Fruit fly (Drosophila melanogaster) whole organism, embryonic: Measurements from ENCODE around the gene Gr64a.

ENCODE experiments used
- Aef1 ChIP-seq: fragments of 200-800 bp; sonication (Bioruptor generic); IDR thresholded peaks from 3 replicates; pipeline ENCODE4 v1.3.6; 2022; ENCODE audit warnings: missing biosample characterization, missing genetic modification characterization
- CG12104 ChIP-seq: fragments of 200-800 bp; sonication (Bioruptor generic); optimal IDR thresholded peaks from 3 replicates; lab custom pipeline; 2016; ENCODE audit warnings: missing biosample characterization, missing genetic modification characterization
- CG12219 ChIP-seq: fragments of 200-800 bp; sonication (Bioruptor generic); optimal IDR thresholded peaks from 3 replicates; lab custom pipeline; 2018; ENCODE audit warnings: missing biosample characterization, mild to moderate bottlenecking, missing genetic modification characterization
- CG12236 ChIP-seq: fragments of 200-800 bp; sonication (Bioruptor generic); optimal IDR thresholded peaks from 2 replicates; lab custom pipeline; 2016; ENCODE audit warnings: missing biosample characterization, missing genetic modification characterization
- CG13424 ChIP-seq: fragments of 200-800 bp; sonication (Bioruptor generic); optimal IDR thresholded peaks from 2 replicates; lab custom pipeline; 2019; ENCODE audit warnings: missing biosample characterization, mild to moderate bottlenecking, missing genetic modification characterization, moderate library complexity
- CG15269 ChIP-seq: fragments of 200-800 bp; sonication (Bioruptor generic); optimal IDR thresholded peaks from 2 replicates; lab custom pipeline; 2018; ENCODE audit warnings: missing biosample characterization, mild to moderate bottlenecking, missing genetic modification characterization, moderate library complexity
- CG15696 ChIP-seq: fragments of 200-800 bp; sonication (Bioruptor generic); optimal IDR thresholded peaks from 2 replicates; lab custom pipeline; 2019; ENCODE audit warnings: missing biosample characterization, mild to moderate bottlenecking, missing genetic modification characterization, moderate library complexity
- CG17359 ChIP-seq: fragments of 200-800 bp; sonication (Bioruptor generic); optimal IDR thresholded peaks from 3 replicates; lab custom pipeline; 2018; ENCODE audit warnings: missing biosample characterization, mild to moderate bottlenecking, missing genetic modification characterization, moderate library complexity
- CG17361 ChIP-seq: fragments of 200-800 bp; sonication (Bioruptor generic); IDR thresholded peaks from 3 replicates; pipeline ENCODE4 v1.3.6; 2022; ENCODE audit warnings: missing biosample characterization, missing genetic modification characterization
- CG17802 ChIP-seq: fragments of 200-800 bp; sonication (Bioruptor generic); optimal IDR thresholded peaks from 2 replicates; lab custom pipeline; 2018; ENCODE audit warnings: missing biosample characterization, mild to moderate bottlenecking, missing genetic modification characterization, moderate library complexity
- CG2116 ChIP-seq: fragments of 200-800 bp; sonication (Bioruptor generic); optimal IDR thresholded peaks from 3 replicates; lab custom pipeline; 2018; ENCODE audit warnings: missing biosample characterization, mild to moderate bottlenecking, missing genetic modification characterization
- CG2678 ChIP-seq: fragments of 200-800 bp; sonication (Bioruptor generic); optimal IDR thresholded peaks from 3 replicates; lab custom pipeline; 2019; ENCODE audit warnings: missing biosample characterization, mild to moderate bottlenecking, missing genetic modification characterization, moderate library complexity
- CG3281 ChIP-seq: fragments of 200-800 bp; sonication (Bioruptor generic); optimal IDR thresholded peaks from 3 replicates; lab custom pipeline; 2017; ENCODE audit warnings: missing biosample characterization, mild to moderate bottlenecking, missing genetic modification characterization
- CG3726 ChIP-seq: fragments of 200-800 bp; sonication (Bioruptor generic); IDR thresholded peaks from 3 replicates; pipeline ENCODE4, ENCODE4 v1.3.6; 2022; ENCODE audit warnings: missing biosample characterization, missing genetic modification characterization
- CG5245 ChIP-seq: fragments of 200-800 bp; sonication (Bioruptor generic); optimal IDR thresholded peaks from 3 replicates; lab custom pipeline; 2016; ENCODE audit warnings: missing biosample characterization, missing genetic modification characterization
- CG7372 ChIP-seq: fragments of 200-800 bp; sonication (Bioruptor generic); IDR thresholded peaks from 2 replicates; pipeline ENCODE4 v1.3.6; 2022; ENCODE audit warnings: missing biosample characterization, missing genetic modification characterization
- CG7839 ChIP-seq: fragments of 200-800 bp; sonication (Bioruptor generic); optimal IDR thresholded peaks from 3 replicates; lab custom pipeline; 2018; ENCODE audit warnings: missing biosample characterization, mild to moderate bottlenecking, missing genetic modification characterization, moderate library complexity
- CG8944 ChIP-seq: fragments of 200-800 bp; sonication (Bioruptor generic); optimal IDR thresholded peaks from 3 replicates; lab custom pipeline; 2016; ENCODE audit warnings: missing biosample characterization, missing genetic modification characterization
- Chrac-16 ChIP-seq: fragments of 200-800 bp; sonication (Bioruptor generic); optimal IDR thresholded peaks from 3 replicates; lab custom pipeline; 2016; ENCODE audit warnings: missing biosample characterization, missing genetic modification characterization
- CoRest ChIP-seq: fragments of 200-800 bp; sonication (Bioruptor generic); optimal IDR thresholded peaks from 3 replicates; lab custom pipeline; 2018; ENCODE audit warnings: missing biosample characterization, mild to moderate bottlenecking, missing genetic modification characterization, moderate library complexity
- Dip2 ChIP-seq: fragments of 200-800 bp; sonication (Bioruptor generic); IDR thresholded peaks from 2 replicates; pipeline ENCODE4 v1.3.6; 2022; ENCODE audit warnings: missing biosample characterization, missing genetic modification characterization
- Gsc ChIP-seq: fragments of 200-800 bp; sonication (Bioruptor generic); IDR thresholded peaks from 2 replicates; pipeline ENCODE4 v1.3.6; 2022; ENCODE audit warnings: missing biosample characterization, missing genetic modification characterization
- Hr51 ChIP-seq, 2 experiments: fragments of 200-800 bp; sonication (Bioruptor generic); optimal IDR thresholded peaks; 2 replicates in 1 of 2; 3 replicates in 1 of 2; lab custom pipeline; 2016 to 2018; ENCODE audit warnings: missing biosample characterization in 2 of 2, missing genetic modification characterization in 2 of 2, mild to moderate bottlenecking in 1 of 2, moderate library complexity in 1 of 2
- Lpt ChIP-seq: fragments of >200 bp; optimal IDR thresholded peaks from 2 replicates; lab custom pipeline; 2018; ENCODE audit warnings: missing biosample characterization, missing genetic modification characterization
- Mes4 ChIP-seq: fragments of 200-800 bp; sonication (Bioruptor generic); optimal IDR thresholded peaks from 2 replicates; lab custom pipeline; 2016; ENCODE audit warnings: missing biosample characterization, missing genetic modification characterization
- NFAT ChIP-seq: fragments of 200-800 bp; sonication (Bioruptor generic); IDR thresholded peaks from 2 replicates; pipeline ENCODE4 v1.3.6; 2022; ENCODE audit warnings: missing biosample characterization, missing genetic modification characterization
- Nf-YB ChIP-seq: fragments of 200-800 bp; sonication (Bioruptor generic); optimal IDR thresholded peaks from 3 replicates; lab custom pipeline; 2019; ENCODE audit warnings: missing biosample characterization, mild to moderate bottlenecking, missing genetic modification characterization, moderate library complexity
- Sox100B ChIP-seq: fragments of 200-800 bp; sonication (Bioruptor generic); optimal IDR thresholded peaks from 3 replicates; lab custom pipeline; 2018; ENCODE audit warnings: missing biosample characterization, mild to moderate bottlenecking, missing genetic modification characterization
- Sox102F ChIP-seq: fragments of 200-800 bp; sonication (Bioruptor generic); optimal IDR thresholded peaks from 2 replicates; lab custom pipeline; 2018; ENCODE audit warnings: missing biosample characterization, mild to moderate bottlenecking, missing genetic modification characterization, moderate library complexity
- TFAM ChIP-seq: fragments of 200-800 bp; sonication (Bioruptor generic); optimal IDR thresholded peaks from 2 replicates; lab custom pipeline; 2017; ENCODE audit warnings: missing biosample characterization, missing genetic modification characterization, inconsistent platforms
- aop ChIP-seq: fragments of 200-800 bp; sonication (Bioruptor generic); IDR thresholded peaks from 2 replicates; pipeline ENCODE4 v1.3.6; 2022; ENCODE audit warnings: missing biosample characterization, missing genetic modification characterization
- bowl ChIP-seq: fragments of 200-800 bp; sonication (Bioruptor generic); IDR thresholded peaks from 2 replicates; pipeline ENCODE4 v1.3.6; 2022; ENCODE audit warnings: missing biosample characterization, missing genetic modification characterization
- croc ChIP-seq: fragments of 200-800 bp; sonication (Bioruptor generic); conservative IDR thresholded peaks from 3 replicates; pipeline ENCODE4 v1.3.6; 2022; ENCODE audit warnings: missing biosample characterization, missing genetic modification characterization
- danr ChIP-seq: fragments of 200-800 bp; sonication (Bioruptor generic); IDR thresholded peaks from 2 replicates; pipeline ENCODE4 v1.3.6; 2022; ENCODE audit warnings: missing biosample characterization, missing genetic modification characterization
- esg ChIP-seq: fragments of 200-800 bp; sonication (Bioruptor generic); conservative IDR thresholded peaks from 2 replicates; pipeline ENCODE4 v1.3.6; 2022; ENCODE audit warnings: missing biosample characterization, missing genetic modification characterization
- jing ChIP-seq: fragments of 200-800 bp; sonication (Bioruptor generic); optimal IDR thresholded peaks from 2 replicates; lab custom pipeline; 2018; ENCODE audit warnings: missing biosample characterization, mild to moderate bottlenecking, missing genetic modification characterization
- luna ChIP-seq: fragments of 200-800 bp; sonication (Bioruptor generic); optimal IDR thresholded peaks from 2 replicates; lab custom pipeline; 2016; ENCODE audit warnings: missing biosample characterization, missing genetic modification characterization
- nerfin-2 ChIP-seq: fragments of 200-800 bp; sonication (Bioruptor generic); IDR thresholded peaks from 2 replicates; pipeline ENCODE4 v1.3.6; 2022; ENCODE audit warnings: missing biosample characterization, missing genetic modification characterization; ENCODE audit not compliant: partially characterized antibody
- nmo ChIP-seq: fragments of 200-800 bp; sonication (Bioruptor generic); optimal IDR thresholded peaks from 2 replicates; lab custom pipeline; 2018; ENCODE audit warnings: missing biosample characterization, mild to moderate bottlenecking, missing genetic modification characterization, moderate library complexity
- p53 ChIP-seq: fragments of 200-800 bp; sonication (Bioruptor generic); optimal IDR thresholded peaks from 2 replicates; lab custom pipeline; 2016; ENCODE audit warnings: missing biosample characterization, missing genetic modification characterization
- peb ChIP-seq: fragments of 200-800 bp; sonication (Bioruptor generic); IDR thresholded peaks from 2 replicates; pipeline ENCODE4 v1.3.6; 2022; ENCODE audit warnings: missing biosample characterization, missing genetic modification characterization
- pho ChIP-seq: fragments of 200-800 bp; sonication (Bioruptor generic); optimal IDR thresholded peaks from 2 replicates; lab custom pipeline; 2016; ENCODE audit warnings: missing biosample characterization, missing genetic modification characterization
- phol ChIP-seq: fragments of 200-800 bp; sonication (Bioruptor generic); optimal IDR thresholded peaks from 3 replicates; lab custom pipeline; 2018; ENCODE audit warnings: missing biosample characterization, mild to moderate bottlenecking, missing genetic modification characterization, moderate library complexity
- prd ChIP-seq, 3 experiments: fragments of >200 bp in 2 of 3; fragments of 200-800 bp in 1 of 3; sonication (Bioruptor generic) in 1 of 3; optimal IDR thresholded peaks in 2 of 3; IDR thresholded peaks in 1 of 3; 2 replicates in 2 of 3; 3 replicates in 1 of 3; pipeline versions ENCODE4 v1.3.6 to Lab custom; 2017 to 2022; ENCODE audit warnings: missing biosample characterization in 1 of 3, missing genetic modification characterization in 1 of 3
- ro ChIP-seq: fragments of 200-800 bp; sonication (Bioruptor generic); IDR thresholded peaks from 2 replicates; pipeline ENCODE4 v1.3.6; 2022; ENCODE audit warnings: missing biosample characterization, missing genetic modification characterization
- row ChIP-seq: fragments of 200-800 bp; sonication (Bioruptor generic); IDR thresholded peaks from 3 replicates; pipeline ENCODE4 v1.3.6; 2022; ENCODE audit warnings: missing biosample characterization, missing genetic modification characterization
- sc ChIP-seq, 3 experiments: fragments of >200 bp in 2 of 3; fragments of 200-800 bp in 1 of 3; sonication (Bioruptor generic) in 1 of 3; optimal IDR thresholded peaks; 2 replicates in 2 of 3; 3 replicates in 1 of 3; lab custom pipeline; 2017; ENCODE audit warnings: mild to moderate bottlenecking in 1 of 3, missing biosample characterization in 1 of 3, missing genetic modification characterization in 1 of 3, missing genetic modification reagents in 1 of 3
- sd ChIP-seq: fragments of 200-800 bp; sonication (Bioruptor generic); optimal IDR thresholded peaks from 3 replicates; lab custom pipeline; 2018; ENCODE audit warnings: missing biosample characterization, mild to moderate bottlenecking, missing genetic modification characterization, moderate library complexity
- shn ChIP-seq: fragments of 200-800 bp; sonication (Bioruptor generic); optimal IDR thresholded peaks from 3 replicates; lab custom pipeline; 2016; ENCODE audit warnings: missing biosample characterization, missing genetic modification characterization
- sna ChIP-seq: fragments of 200-800 bp; sonication (Bioruptor generic); IDR thresholded peaks from 2 replicates; pipeline ENCODE4 v1.3.6; 2022; ENCODE audit warnings: missing biosample characterization, missing genetic modification characterization; ENCODE audit not compliant: partially characterized antibody

Gr64a gene

DNA sequence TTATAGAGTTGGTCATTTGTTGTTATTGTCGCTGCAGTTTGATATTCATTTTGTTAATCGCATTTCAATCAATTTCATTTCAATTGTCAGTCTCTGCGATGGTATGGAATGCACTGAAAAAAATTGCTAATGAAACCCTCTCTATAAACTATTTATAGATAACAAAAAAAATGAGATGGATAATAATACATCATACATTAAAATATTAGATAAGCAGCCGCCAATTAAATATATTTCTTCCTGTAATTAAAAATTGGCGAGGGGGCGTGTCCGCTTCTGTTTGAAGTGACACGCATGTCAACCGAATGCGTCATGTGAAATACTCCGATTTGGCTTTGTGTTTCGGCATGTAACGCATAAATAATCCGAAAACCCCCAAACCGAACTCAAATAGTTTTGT, 17.9 kb downstream of the Gr64a start:
- no peak for TF ChIP-seq sc (optimal IDR thresholded peaks at IDR 0.05; lab: Kevin White, UChicago)
- no peak for TF ChIP-seq sc (GFP tag; optimal IDR thresholded peaks at IDR 0.05; lab: Kevin White, UChicago)
- no peak for TF ChIP-seq Aef1
- TF ChIP-seq Sox100B (GFP tag; lab: Kevin White, UChicago): no peak
- TF ChIP-seq pho (GFP tag; lab: Kevin White, UChicago): no peak
- TF ChIP-seq CG3281 (GFP tag; lab: Kevin White, UChicago): no peak
- no peak for TF ChIP-seq ro (GFP tag; lab: Robert Waterston, UW)
- TF ChIP-seq TFAM: no peak
- TF ChIP-seq Dip2 (GFP tag; lab: Robert Waterston, UW): no peak
- no peak for TF ChIP-seq Chrac-16 (GFP tag; lab: Kevin White, UChicago)
- no peak for TF ChIP-seq Gsc (GFP tag; lab: Robert Waterston, UW)
- no peak for TF ChIP-seq peb
- TF ChIP-seq CoRest (tag; lab: Kevin White, UChicago): no peak
- TF ChIP-seq Lpt (GFP tag; lab: Kevin White, UChicago): no peak
- no peak for TF ChIP-seq prd (optimal IDR thresholded peaks at IDR 0.05; lab: Kevin White, UChicago)
- peak; percentile 10; the same call in 1 of the 3 replicates for TF ChIP-seq prd (GFP tag; IDR thresholded peaks at IDR 0.05; lab: Robert Waterston, UW)
- no peak for TF ChIP-seq luna
- no peak for TF ChIP-seq CG15696 (tag; lab: Kevin White, UChicago)
- TF ChIP-seq CG7372 (GFP tag; lab: Robert Waterston, UW): peak; percentile 31; the same call in 1 of the 2 replicates
- TF ChIP-seq esg: 0 out of 2 replicates have a peak, but pooled peaks have one; percentile 6
- TF ChIP-seq CG8944 (GFP tag; lab: Kevin White, UChicago): no peak
- TF ChIP-seq NFAT (GFP tag; lab: Robert Waterston, UW): no peak
- no peak for TF ChIP-seq CG5245
- TF ChIP-seq CG12219 (GFP tag; lab: Kevin White, UChicago): no peak
- TF ChIP-seq sd (tag; lab: Kevin White, UChicago): peak; percentile 55
- TF ChIP-seq croc (GFP tag; lab: Robert Waterston, UW): no peak
- TF ChIP-seq danr: no peak
- no peak for TF ChIP-seq bowl (GFP tag; lab: Robert Waterston, UW)
- no peak for TF ChIP-seq Nf-YB (GFP tag; lab: Kevin White, UChicago)
- TF ChIP-seq CG12236: no peak
- TF ChIP-seq shn (GFP tag; lab: Kevin White, UChicago): no peak
- TF ChIP-seq Mes4: no peak
- TF ChIP-seq CG17359 (tag; lab: Kevin White, UChicago): peak; percentile 32
- TF ChIP-seq aop: no peak
- TF ChIP-seq phol (tag; lab: Kevin White, UChicago): peak; percentile 2
- no peak for TF ChIP-seq CG12104 (GFP tag; lab: Kevin White, UChicago)
- TF ChIP-seq CG3726: no peak
- 0 out of 3 replicates have a peak, but pooled peaks have one; percentile 9 for TF ChIP-seq row
- TF ChIP-seq CG15269 (tag; lab: Kevin White, UChicago): peak; percentile 29
- TF ChIP-seq CG17802 (tag; lab: Kevin White, UChicago): no peak
- TF ChIP-seq Hr51 (GFP tag; optimal IDR thresholded peaks at IDR 0.05; lab: Kevin White, UChicago): peak in 1 of 2 experiments; percentile 63
- TF ChIP-seq CG17361 (GFP tag; lab: Robert Waterston, UW): no peak
- TF ChIP-seq sna (GFP tag; lab: Robert Waterston, UW): no peak
- TF ChIP-seq CG7839 (tag; lab: Kevin White, UChicago): peak; percentile 14
- no peak for TF ChIP-seq nmo
- TF ChIP-seq nerfin-2 (GFP tag; lab: Robert Waterston, UW): no peak
- TF ChIP-seq p53 (GFP tag; lab: Kevin White, UChicago): no peak
- no peak for TF ChIP-seq jing (GFP tag; lab: Kevin White, UChicago)
- TF ChIP-seq Sox102F (GFP tag; lab: Kevin White, UChicago): peak; percentile 55
- peak; percentile 7 for TF ChIP-seq CG13424
- peak; percentile 29 for TF ChIP-seq CG2678 (tag; lab: Kevin White, UChicago)
- no peak for TF ChIP-seq CG2116
